Fruit fly (Drosophila melanogaster): ENCODE results near the gene trbl.

dm6 chr3L:20353726-20354332 lies 47.6 kb downstream of the trbl start:
- TF ChIP-seq CG32121 (GFP tag; IDR thresholded peaks at IDR 0.05) (0 out of 2 replicates have a peak, but pooled peaks have one; percentile 9), CG13204 (GFP tag; optimal IDR thresholded peaks at IDR 0.05) (no peak)
